Worm (Caenorhabditis elegans) whole organism, young adult: ENCODE measurements around the gene ptr-24.

Experiments used
- B0035.1 ChIP-seq: sonication (generic microtip); optimal IDR thresholded peaks from 2 replicates; lab custom pipeline; 2016; ENCODE audit warnings: missing genetic modification characterization, mild to moderate bottlenecking, missing compliant biosample characterization, missing genotype, missing genetic modification reagents
- F10E7.11 ChIP-seq: sonication (generic microtip); optimal IDR thresholded peaks from 2 replicates; lab custom pipeline; 2017; ENCODE audit warnings: mild to moderate bottlenecking, missing genetic modification characterization, moderate library complexity, missing compliant biosample characterization
- F22D6.2 ChIP-seq: sonication (generic microtip); optimal IDR thresholded peaks from 2 replicates; lab custom pipeline; 2016; ENCODE audit warnings: mild to moderate bottlenecking, missing genetic modification characterization, missing compliant biosample characterization
- F23B12.7 ChIP-seq: sonication (generic microtip); optimal IDR thresholded peaks from 2 replicates; lab custom pipeline; 2017; ENCODE audit warnings: missing genetic modification characterization, mild to moderate bottlenecking, missing compliant biosample characterization, antibody characterized with exemption, moderate library complexity; ENCODE audit not compliant: insufficient read depth
- K11D2.4 ChIP-seq: fragments of 200-800 bp; sonication (Bioruptor generic); IDR thresholded peaks from 2 replicates; pipeline ENCODE4 v1.3.6; 2022; ENCODE audit warnings: missing genetic modification reagents, missing genetic modification characterization, missing compliant biosample characterization
- K12H6.12 ChIP-seq: fragments of 200-800 bp; sonication (Bioruptor generic); optimal IDR thresholded peaks from 2 replicates; lab custom pipeline; 2018; ENCODE audit warnings: mild to moderate bottlenecking, missing genetic modification characterization, missing compliant biosample characterization
- ZK185.1 ChIP-seq: sonication (generic microtip); optimal IDR thresholded peaks from 2 replicates; lab custom pipeline; 2016; ENCODE audit warnings: mild to moderate bottlenecking, missing genetic modification characterization, missing compliant biosample characterization; ENCODE audit not compliant: poor library complexity, severe bottlenecking
- akir-1 ChIP-seq: fragments of 200-800 bp; sonication (Bioruptor generic); optimal IDR thresholded peaks from 2 replicates; lab custom pipeline; 2018; ENCODE audit warnings: mild to moderate bottlenecking, missing genetic modification characterization, moderate library complexity, missing compliant biosample characterization
- aptf-2 ChIP-seq: fragments of 200-800 bp; sonication (Bioruptor generic); conservative IDR thresholded peaks from 2 replicates; pipeline ENCODE4 v1.3.6; 2022; ENCODE audit warnings: missing genetic modification reagents, missing genetic modification characterization, missing compliant biosample characterization
- atf-7 ChIP-seq: sonication (generic microtip); optimal IDR thresholded peaks from 2 replicates; lab custom pipeline; 2017; ENCODE audit warnings: mild to moderate bottlenecking, missing genetic modification characterization, missing compliant biosample characterization
- attf-5 ChIP-seq: fragments of 200-800 bp; sonication (Bioruptor generic); optimal IDR thresholded peaks from 2 replicates; lab custom pipeline; 2018; ENCODE audit warnings: mild to moderate bottlenecking, missing genetic modification characterization, missing compliant biosample characterization
- ccch-3 ChIP-seq: fragments of 200-800 bp; sonication (Bioruptor generic); optimal IDR thresholded peaks from 2 replicates; lab custom pipeline; 2018; ENCODE audit warnings: mild to moderate bottlenecking, missing genetic modification characterization, missing compliant biosample characterization
- cebp-1 ChIP-seq, 2 experiments: fragments of 200-800 bp in 1 of 2; sonication (Bioruptor generic) in 1 of 2; sonication (generic microtip) in 1 of 2; IDR thresholded peaks in 1 of 2; optimal IDR thresholded peaks in 1 of 2; 2 replicates each; pipeline versions ENCODE4 v1.3.6 to Lab custom; 2017 to 2022; ENCODE audit warnings: missing compliant biosample characterization in 2 of 2, missing genetic modification characterization in 2 of 2, mild to moderate bottlenecking in 1 of 2, missing genetic modification reagents in 1 of 2, moderate library complexity in 1 of 2
- cebp-2 ChIP-seq: fragments of 200-800 bp; sonication (Bioruptor generic); IDR thresholded peaks from 2 replicates; pipeline ENCODE4 v1.3.6; 2022; ENCODE audit warnings: missing genetic modification characterization, missing compliant biosample characterization
- ceh-100 ChIP-seq: fragments of 200-800 bp; sonication (Bioruptor generic); IDR thresholded peaks from 2 replicates; pipeline ENCODE4 v1.3.6; 2022; ENCODE audit warnings: missing genetic modification reagents, missing genetic modification characterization, missing compliant biosample characterization
- ceh-27 ChIP-seq: fragments of 200-800 bp; sonication (Bioruptor generic); optimal IDR thresholded peaks from 2 replicates; lab custom pipeline; 2018; ENCODE audit warnings: mild to moderate bottlenecking, missing genetic modification characterization, moderate library complexity, missing compliant biosample characterization
- dox-1 ChIP-seq: fragments of 200-800 bp; sonication (Bioruptor generic); IDR thresholded peaks from 2 replicates; pipeline ENCODE4 v1.3.6; 2022; ENCODE audit warnings: missing genetic modification reagents, missing genetic modification characterization, missing compliant biosample characterization
- dpff-1 ChIP-seq: sonication (generic microtip); optimal IDR thresholded peaks from 2 replicates; lab custom pipeline; 2017; ENCODE audit warnings: mild to moderate bottlenecking, missing genetic modification characterization, missing compliant biosample characterization
- dpl-1 ChIP-seq: fragments of 150-350 bp; optimal IDR thresholded peaks from 2 replicates; lab custom pipeline; 2014; ENCODE audit warnings: missing biosample characterization, missing genetic modification reagents, missing genetic modification characterization
- ekl-4 ChIP-seq: fragments of 200-800 bp; sonication (Bioruptor generic); IDR thresholded peaks from 2 replicates; pipeline ENCODE4 v1.3.6; 2022; ENCODE audit warnings: missing genetic modification reagents, missing genetic modification characterization, missing compliant biosample characterization
- gei-17 ChIP-seq: fragments of 200-800 bp; sonication (Bioruptor generic); optimal IDR thresholded peaks from 2 replicates; lab custom pipeline; 2018; ENCODE audit warnings: mild to moderate bottlenecking, missing genetic modification characterization, missing compliant biosample characterization
- hlh-26 ChIP-seq: fragments of 200-800 bp; sonication (Bioruptor generic); conservative IDR thresholded peaks from 2 replicates; pipeline ENCODE4 v1.3.6; 2022; ENCODE audit warnings: missing genetic modification reagents, missing genetic modification characterization, missing compliant biosample characterization
- hmg-1.2 ChIP-seq: fragments of 200-800 bp; sonication (Bioruptor generic); IDR thresholded peaks from 2 replicates; pipeline ENCODE4 v1.3.6; 2022; ENCODE audit warnings: missing genetic modification reagents, missing genetic modification characterization, missing compliant biosample characterization
- lin-35 ChIP-seq, 3 experiments: fragments of 150-350 bp in 2 of 3; sonication (generic microtip) in 1 of 3; optimal IDR thresholded peaks; 2 replicates each; lab custom pipeline; 2014 to 2018; ENCODE audit warnings: missing biosample characterization in 3 of 3, missing genetic modification characterization in 3 of 3, missing genetic modification reagents in 3 of 3
- lin-40 ChIP-seq: sonication (generic microtip); optimal IDR thresholded peaks from 2 replicates; lab custom pipeline; 2016; ENCODE audit warnings: missing genetic modification characterization, mild to moderate bottlenecking, missing compliant biosample characterization, missing genotype, missing genetic modification reagents
- madf-3 ChIP-seq: fragments of 200-800 bp; sonication (Bioruptor generic); IDR thresholded peaks from 2 replicates; pipeline ENCODE4 v1.3.6; 2022; ENCODE audit warnings: missing genetic modification reagents, missing genetic modification characterization, missing compliant biosample characterization
- mcd-1 ChIP-seq: fragments of 200-800 bp; sonication (Bioruptor generic); IDR thresholded peaks from 2 replicates; pipeline ENCODE4 v1.3.6; 2022; ENCODE audit warnings: missing genetic modification reagents, missing genetic modification characterization, missing compliant biosample characterization
- nfya-1 ChIP-seq: sonication (generic microtip); optimal IDR thresholded peaks from 2 replicates; lab custom pipeline; 2017; ENCODE audit warnings: antibody characterized with exemption, missing compliant biosample characterization, missing genetic modification characterization, borderline replicate concordance; ENCODE audit not compliant: insufficient read depth
- nhr-80 ChIP-seq: sonication (generic microtip); optimal IDR thresholded peaks from 2 replicates; lab custom pipeline; 2016; ENCODE audit warnings: missing genetic modification characterization, missing compliant biosample characterization
- pbrm-1 ChIP-seq: fragments of 200-800 bp; sonication (Bioruptor generic); IDR thresholded peaks from 2 replicates; pipeline ENCODE4 v1.3.6; 2022; ENCODE audit warnings: missing genetic modification reagents, missing genetic modification characterization, missing compliant biosample characterization
- sea-2 ChIP-seq: fragments of 200-800 bp; sonication (Bioruptor generic); IDR thresholded peaks from 2 replicates; pipeline ENCODE4 v1.3.6; 2022; ENCODE audit warnings: missing genetic modification characterization, missing compliant biosample characterization
- snpc-3.4 ChIP-seq: sonication (generic microtip); optimal IDR thresholded peaks from 2 replicates; lab custom pipeline; 2017; ENCODE audit warnings: missing genetic modification characterization, mild to moderate bottlenecking, missing compliant biosample characterization, antibody characterized with exemption, moderate library complexity, missing genotype, missing genetic modification reagents
- somi-1 ChIP-seq: fragments of 200-800 bp; sonication (Bioruptor generic); optimal IDR thresholded peaks from 2 replicates; lab custom pipeline; 2018; ENCODE audit warnings: mild to moderate bottlenecking, missing genetic modification characterization, missing compliant biosample characterization
- tbp1 ChIP-seq: fragments of 200-800 bp; sonication (Bioruptor generic); optimal IDR thresholded peaks from 2 replicates; lab custom pipeline; 2018; ENCODE audit warnings: mild to moderate bottlenecking, missing genetic modification characterization, missing compliant biosample characterization
- unc-62 ChIP-seq: fragments of 150-350 bp; optimal IDR thresholded peaks from 2 replicates; lab custom pipeline; 2014; ENCODE audit warnings: missing biosample characterization, missing genetic modification reagents, missing genetic modification characterization
- ztf-26 ChIP-seq: sonication (generic microtip); optimal IDR thresholded peaks from 2 replicates; lab custom pipeline; 2017; ENCODE audit warnings: missing genetic modification characterization, missing compliant biosample characterization

Gene ptr-24

ce11 chrX:13328868-13329267 is 9.0 kb upstream of the ptr-24 start:
- TF ChIP-seq ekl-4, result 0 out of 2 replicates have a peak, but pooled peaks have one; percentile 13
- peak; percentile 76 for TF ChIP-seq mcd-1 (GFP tag; lab: Robert Waterston, UW)
- peak; percentile 45 for TF ChIP-seq K12H6.12 (tag; lab: Kevin White, UChicago)
- 0 out of 2 replicates have a peak, but pooled peaks have one; percentile 32 for TF ChIP-seq K11D2.4 (GFP tag; lab: Robert Waterston, UW)
- no peak for TF ChIP-seq dpff-1 (tag; lab: Kevin White, UChicago)
- 0 out of 2 replicates have a peak, but pooled peaks have one; percentile 23 for TF ChIP-seq dox-1
- TF ChIP-seq lin-40 (tag; lab: Kevin White, UChicago), result peak; percentile 45
- TF ChIP-seq F23B12.7 (tag; lab: Kevin White, UChicago), result peak; percentile 18
- no peak for TF ChIP-seq B0035.1
- TF ChIP-seq cebp-1 (GFP tag; IDR thresholded peaks at IDR 0.05; lab: Robert Waterston, UW), result no peak
- TF ChIP-seq cebp-1 (tag; optimal IDR thresholded peaks at IDR 0.05; lab: Kevin White, UChicago), result peak; percentile 52
- TF ChIP-seq madf-3 (GFP tag; lab: Robert Waterston, UW), result no peak
- TF ChIP-seq nhr-80 (tag; lab: Kevin White, UChicago), result peak; percentile 63
- no peak for TF ChIP-seq pbrm-1 (GFP tag; lab: Robert Waterston, UW)
- peak; percentile 62 for TF ChIP-seq attf-5 (GFP tag; lab: Kevin White, UChicago)
- TF ChIP-seq nfya-1 (tag; lab: Kevin White, UChicago), result no peak
- no peak for TF ChIP-seq F10E7.11
- peak; percentile 54 for TF ChIP-seq somi-1 (GFP tag; lab: Kevin White, UChicago)
- TF ChIP-seq tbp1 (GFP tag; lab: Kevin White, UChicago), result peak; percentile 37
- TF ChIP-seq sea-2, result no peak
- TF ChIP-seq hmg-1.2 (GFP tag; lab: Robert Waterston, UW), result peak; percentile 67
- TF ChIP-seq atf-7 (tag; lab: Kevin White, UChicago), result peak; percentile 25
- peak; percentile 36 for TF ChIP-seq unc-62 (GFP tag; lab: Kevin White, UChicago)
- no peak for TF ChIP-seq gei-17 (GFP tag; lab: Kevin White, UChicago)
- TF ChIP-seq hlh-26 (GFP tag; lab: Robert Waterston, UW), result no peak
- TF ChIP-seq ceh-27 (GFP tag; lab: Kevin White, UChicago), result peak; percentile 14
- peak; percentile 44 for TF ChIP-seq ZK185.1 (tag; lab: Kevin White, UChicago)

- TF ChIP-seq ceh-27 (GFP tag; lab: Kevin White, UChicago), result no peak
- no peak for TF ChIP-seq dpl-1
- TF ChIP-seq akir-1 (GFP tag; lab: Kevin White, UChicago), result no peak
- no peak for TF ChIP-seq aptf-2
- no peak for TF ChIP-seq mcd-1 (GFP tag; lab: Robert Waterston, UW)
- no peak for TF ChIP-seq ccch-3 (GFP tag; lab: Kevin White, UChicago)
- TF ChIP-seq attf-5 (GFP tag; lab: Kevin White, UChicago), result no peak
- no peak for TF ChIP-seq ceh-100 (GFP tag; lab: Robert Waterston, UW)
- TF ChIP-seq ztf-26, result no peak
- TF ChIP-seq F22D6.2 (tag; lab: Kevin White, UChicago), result no peak
- no peak for TF ChIP-seq snpc-3.4 (tag; lab: Kevin White, UChicago)
Measured at ce11 chrX:13331386-13331785, 6.4 kb upstream of the ptr-24 start, which contains the start of gene sir-2.3. sir-2.3 (plus strand) TSS chrX:13331686.

ce11 chrX:13333835-13334234 is 4.0 kb upstream of the ptr-24 start, which contains the start of gene F46G10.4:
F46G10.4 (plus strand) TSS chrX:13334046.
- TF ChIP-seq nhr-80 (tag; lab: Kevin White, UChicago), result peak; percentile 91
- no peak for TF ChIP-seq cebp-2 (GFP tag; lab: Robert Waterston, UW)
- TF ChIP-seq lin-35 (GFP tag; optimal IDR thresholded peaks at IDR 0.05; lab: Kevin White, UChicago), result no peak
- TF ChIP-seq, all 124 proteins: peak for 1
